Fruit fly (Drosophila melanogaster) whole organism, wandering third instar larva: ENCODE results near the gene sle.

Source experiments
- CG32264 ChIP-seq: fragments of 200-800 bp; sonication (Bioruptor generic); optimal IDR thresholded peaks from 2 replicates; lab custom pipeline; 2016; ENCODE audit warnings: missing biosample characterization, missing genetic modification characterization
- CG9705 ChIP-seq: fragments of 200-800 bp; sonication (Bioruptor generic); optimal IDR thresholded peaks from 2 replicates; lab custom pipeline; 2018; ENCODE audit warnings: missing biosample characterization, mild to moderate bottlenecking, missing genetic modification characterization
- CrebA ChIP-seq: fragments of 200-800 bp; sonication (Bioruptor generic); optimal IDR thresholded peaks from 2 replicates; lab custom pipeline; 2016; ENCODE audit warnings: missing biosample characterization, mild to moderate bottlenecking, missing genetic modification characterization, borderline replicate concordance
- Dfd ChIP-seq: fragments of >200 bp; optimal IDR thresholded peaks from 2 replicates; lab custom pipeline; 2017; ENCODE audit warnings: missing biosample characterization, missing genetic modification characterization
- Dif ChIP-seq: fragments of 200-275, 200-300 bp; sonication (Bioruptor generic); optimal IDR thresholded peaks from 2 replicates; lab custom pipeline; 2018; ENCODE audit warnings: missing biosample characterization, missing genetic modification characterization; ENCODE audit not compliant: partially characterized antibody
- GATAd ChIP-seq: sonication (Bioruptor generic); optimal IDR thresholded peaks from 2 replicates; lab custom pipeline; 2016; ENCODE audit warnings: missing biosample characterization, missing genetic modification characterization
- HLH106 ChIP-seq: fragments of 200-800 bp; optimal IDR thresholded peaks from 3 replicates; lab custom pipeline; 2019; ENCODE audit warnings: missing biosample characterization, mild to moderate bottlenecking, missing genetic modification characterization, moderate library complexity
- Hnf4 ChIP-seq: fragments of 200-800 bp; sonication (Bioruptor generic); optimal IDR thresholded peaks from 2 replicates; lab custom pipeline; 2016; ENCODE audit warnings: missing biosample characterization, mild to moderate bottlenecking, missing genetic modification characterization
- Hr78 ChIP-seq: fragments of >200 bp; optimal IDR thresholded peaks from 2 replicates; lab custom pipeline; 2017; ENCODE audit warnings: missing biosample characterization, missing genetic modification characterization
- Hr83 ChIP-seq: fragments of 200-300 bp; sonication (Bioruptor generic); optimal IDR thresholded peaks from 2 replicates; lab custom pipeline; 2016; ENCODE audit warnings: missing biosample characterization, mild to moderate bottlenecking, missing genetic modification characterization, moderate library complexity; ENCODE audit not compliant: poor library complexity, severe bottlenecking
- Jra ChIP-seq: sonication (Bioruptor generic); optimal IDR thresholded peaks from 2 replicates; lab custom pipeline; 2016; ENCODE audit warnings: missing biosample characterization, missing genetic modification characterization
- Mio ChIP-seq: sonication (Bioruptor generic); optimal IDR thresholded peaks from 2 replicates; lab custom pipeline; 2016; ENCODE audit warnings: missing biosample characterization, missing genetic modification characterization
- Myc ChIP-seq: fragments of >200 bp; optimal IDR thresholded peaks from 2 replicates; lab custom pipeline; 2017
- N ChIP-seq: fragments of >200 bp; optimal IDR thresholded peaks from 2 replicates; lab custom pipeline; 2018; ENCODE audit warnings: missing biosample characterization, missing external identifiers, missing genetic modification characterization
- OdsH ChIP-seq: fragments of 200-800 bp; sonication (Bioruptor generic); optimal IDR thresholded peaks from 2 replicates; lab custom pipeline; 2016; ENCODE audit warnings: missing biosample characterization, mild to moderate bottlenecking, missing genetic modification characterization
- Rel ChIP-seq, 2 experiments: fragments of 200-800 bp; sonication (Bioruptor generic) in 1 of 2; optimal IDR thresholded peaks; 2 replicates in 1 of 2; 3 replicates in 1 of 2; lab custom pipeline; 2016 to 2019; ENCODE audit warnings: mild to moderate bottlenecking in 2 of 2, missing biosample characterization in 2 of 2, missing genetic modification characterization in 2 of 2, moderate library complexity in 1 of 2
- Sp1 ChIP-seq: fragments of 200-800 bp; sonication (Bioruptor generic); optimal IDR thresholded peaks from 3 replicates; lab custom pipeline; 2019; ENCODE audit warnings: missing biosample characterization, mild to moderate bottlenecking, missing genetic modification characterization, moderate library complexity
- br ChIP-seq: fragments of 200-800 bp; sonication (Bioruptor generic); optimal IDR thresholded peaks from 2 replicates; lab custom pipeline; 2016; ENCODE audit warnings: missing biosample characterization, missing genetic modification characterization
- brk ChIP-seq: fragments of 200-800 bp; sonication (Bioruptor generic); optimal IDR thresholded peaks from 2 replicates; lab custom pipeline; 2016; ENCODE audit warnings: missing biosample characterization, mild to moderate bottlenecking, missing genetic modification characterization
- dmrt93B ChIP-seq: fragments of 200-800 bp; sonication (Bioruptor generic); optimal IDR thresholded peaks from 2 replicates; lab custom pipeline; 2018; ENCODE audit warnings: missing biosample characterization, mild to moderate bottlenecking, missing genetic modification characterization
- dsf ChIP-seq: sonication (Bioruptor generic); optimal IDR thresholded peaks from 2 replicates; lab custom pipeline; 2016; ENCODE audit warnings: missing biosample characterization, missing genetic modification characterization, borderline replicate concordance
- ey ChIP-seq: fragments of 200-800 bp; sonication (Bioruptor generic); optimal IDR thresholded peaks from 2 replicates; lab custom pipeline; 2016; ENCODE audit warnings: missing biosample characterization, missing genetic modification characterization
- foxo ChIP-seq, 2 experiments: fragments of 200-800 bp; sonication (Bioruptor generic); optimal IDR thresholded peaks; 2 replicates in 1 of 2; 3 replicates in 1 of 2; lab custom pipeline; 2016 to 2017; ENCODE audit warnings: missing biosample characterization in 2 of 2, missing genetic modification characterization in 2 of 2
- fru ChIP-seq: fragments of 200-800 bp; sonication (Bioruptor generic); optimal IDR thresholded peaks from 3 replicates; lab custom pipeline; 2016; ENCODE audit warnings: missing biosample characterization, mild to moderate bottlenecking, missing genetic modification characterization
- h ChIP-seq: fragments of 200-800 bp; sonication (Bioruptor generic); optimal IDR thresholded peaks from 3 replicates; lab custom pipeline; 2016; ENCODE audit warnings: missing biosample characterization, mild to moderate bottlenecking, missing genetic modification characterization
- jim ChIP-seq: fragments of 175-275, 200-325 bp; sonication (Bioruptor generic); optimal IDR thresholded peaks from 2 replicates; lab custom pipeline; 2016; ENCODE audit warnings: missing biosample characterization, mild to moderate bottlenecking, missing genetic modification characterization
- lola ChIP-seq: fragments of >200 bp; optimal IDR thresholded peaks from 2 replicates; lab custom pipeline; 2017; ENCODE audit warnings: missing biosample characterization, missing genetic modification characterization
- psq ChIP-seq: fragments of 200-800 bp; sonication (Bioruptor generic); optimal IDR thresholded peaks from 3 replicates; lab custom pipeline; 2017; ENCODE audit warnings: missing biosample characterization, mild to moderate bottlenecking, missing genetic modification characterization, moderate library complexity
- rgr ChIP-seq: fragments of 200-800 bp; sonication (Bioruptor generic); optimal IDR thresholded peaks from 3 replicates; lab custom pipeline; 2016; ENCODE audit warnings: missing biosample characterization, mild to moderate bottlenecking, missing genetic modification characterization
- sage ChIP-seq: fragments of 200-800 bp; sonication (Bioruptor generic); optimal IDR thresholded peaks from 2 replicates; lab custom pipeline; 2016; ENCODE audit warnings: missing biosample characterization, mild to moderate bottlenecking, missing genetic modification characterization
- sv ChIP-seq: fragments of 200-800 bp; sonication (Bioruptor generic); optimal IDR thresholded peaks from 3 replicates; lab custom pipeline; 2016; ENCODE audit warnings: missing biosample characterization, missing genetic modification characterization
- tai ChIP-seq: sonication (Bioruptor generic); optimal IDR thresholded peaks from 2 replicates; lab custom pipeline; 2016; ENCODE audit warnings: missing biosample characterization, missing genetic modification characterization
- usp ChIP-seq: fragments of >200 bp; optimal IDR thresholded peaks from 2 replicates; lab custom pipeline; 2017; ENCODE audit warnings: missing biosample characterization, missing genetic modification characterization
- woc ChIP-seq: sonication (Bioruptor generic); optimal IDR thresholded peaks from 2 replicates; lab custom pipeline; 2016; ENCODE audit warnings: missing biosample characterization, mild to moderate bottlenecking, missing genetic modification characterization

Gene sle

DNA sequence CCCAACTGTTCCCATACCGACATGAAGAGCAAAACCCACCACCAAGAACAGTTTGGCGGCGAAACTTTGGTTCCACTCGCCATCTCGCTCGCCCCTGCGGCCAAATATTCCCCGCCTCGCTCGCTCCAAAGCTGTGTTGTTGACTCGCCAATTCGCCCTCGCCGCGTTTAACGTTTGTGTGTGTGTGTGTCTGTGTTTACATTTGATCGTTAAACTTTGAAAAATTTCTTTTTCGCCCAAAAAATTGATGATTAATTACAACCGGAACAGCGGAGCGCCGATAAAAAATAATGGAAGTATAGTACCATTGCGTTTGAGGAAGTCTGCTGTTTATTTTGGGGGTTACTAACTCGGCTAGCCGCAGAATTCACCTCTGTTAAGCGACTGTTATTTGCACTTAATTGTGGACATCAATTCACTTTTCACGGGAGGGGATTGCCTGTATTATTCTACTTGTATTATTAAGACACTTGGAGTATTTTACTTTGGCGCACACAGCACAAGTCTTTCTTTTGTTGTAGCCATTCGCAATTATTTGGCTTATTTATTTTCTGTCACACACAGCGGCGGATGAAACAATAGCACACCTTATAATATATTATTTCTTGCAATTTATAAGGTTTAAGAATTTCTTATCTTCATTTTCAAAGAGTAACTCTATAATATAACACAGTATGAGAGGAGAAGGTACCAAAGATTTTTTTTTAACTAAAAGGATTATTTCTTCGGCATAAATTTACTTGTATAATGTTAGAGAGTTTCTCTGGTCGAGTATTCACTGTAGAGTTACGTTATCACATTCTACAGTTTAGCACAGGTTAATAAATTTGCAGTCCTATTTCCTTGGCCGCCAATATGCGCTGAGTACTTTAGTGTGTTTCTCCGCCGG, 18.1 kb downstream of the sle start:
- TF ChIP-seq OdsH (GFP tag; lab: Kevin White, UChicago) (peak; percentile 83), h (GFP tag; lab: Kevin White, UChicago) (peak; percentile 87), Myc (peak; percentile 94), Rel (GFP tag; optimal IDR thresholded peaks at IDR 0.05; lab: Kevin White, UChicago) (peak; percentile 72), Rel (tag; optimal IDR thresholded peaks at IDR 0.05; lab: Kevin White, UChicago) (peak; percentile 38), Jra (GFP tag; lab: Kevin White, UChicago) (peak; percentile 31), CG9705 (GFP tag; lab: Kevin White, UChicago) (peak; percentile 15), brk (GFP tag; lab: Kevin White, UChicago) (peak; percentile 22), sv (GFP tag; lab: Kevin White, UChicago) (peak; percentile 73), tai (GFP tag; lab: Kevin White, UChicago) (peak; percentile 68), GATAd (no peak), lola (no peak), fru (GFP tag; lab: Kevin White, UChicago) (peak; percentile 82), foxo (GFP tag; optimal IDR thresholded peaks at IDR 0.05; lab: Kevin White, UChicago) (peak; percentile 67 to 87), usp (GFP tag; lab: Kevin White, UChicago) (no peak), psq (GFP tag; lab: Kevin White, UChicago) (peak; percentile 68), sage (GFP tag; lab: Kevin White, UChicago) (peak; percentile 61), Sp1 (GFP tag; lab: Kevin White, UChicago) (peak; percentile 80), rgr (GFP tag; lab: Kevin White, UChicago) (peak; percentile 82), CG32264 (peak; percentile 66), jim (GFP tag; lab: Kevin White, UChicago) (no peak), dsf (peak; percentile 6), br (GFP tag; lab: Kevin White, UChicago) (peak; percentile 82), CrebA (GFP tag; lab: Kevin White, UChicago) (no peak), HLH106 (peak; percentile 84), ey (GFP tag; lab: Kevin White, UChicago) (peak; percentile 86), Dfd (GFP tag; lab: Kevin White, UChicago) (no peak), Dif (GFP tag; lab: Kevin White, UChicago) (no peak), Mio (GFP tag; lab: Kevin White, UChicago) (no peak), Hnf4 (GFP tag; lab: Kevin White, UChicago) (peak; percentile 64), Hr83 (GFP tag; lab: Kevin White, UChicago) (peak; percentile 36), woc (GFP tag; lab: Kevin White, UChicago) (peak; percentile 66), N (GFP tag; lab: Kevin White, UChicago) (no peak), dmrt93B (GFP tag; lab: Kevin White, UChicago) (peak; percentile 69)
- TF ChIP-seq, all 38 proteins: peak for 24

DNA sequence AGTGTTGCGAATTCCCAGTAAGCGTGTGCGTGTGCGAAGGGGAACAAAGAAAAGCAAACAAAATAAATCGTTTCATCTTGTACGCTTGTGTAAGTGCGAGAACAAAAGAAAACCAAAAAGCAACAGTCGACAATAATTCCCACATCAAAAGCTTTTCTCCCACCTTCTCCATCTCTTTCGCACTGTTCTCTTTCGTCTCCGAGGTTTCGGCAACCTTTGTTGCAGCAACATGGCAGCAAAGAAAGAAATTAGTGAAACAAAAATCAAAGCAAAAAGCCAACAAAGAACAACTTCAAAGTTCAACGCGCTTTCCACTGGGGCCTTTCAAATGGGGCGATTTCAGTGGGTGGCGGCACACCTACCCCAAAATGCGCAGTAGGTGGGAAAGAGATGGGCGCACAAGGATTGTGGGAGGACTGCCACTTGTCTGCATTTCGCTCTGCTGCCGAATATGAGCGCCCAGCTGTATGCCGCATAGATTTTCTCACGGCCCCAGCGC, 19.1 kb downstream of the sle start:
- no peak for TF ChIP-seq br (GFP tag; lab: Kevin White, UChicago)
- peak; percentile 19 for TF ChIP-seq Hnf4 (GFP tag; lab: Kevin White, UChicago)
- TF ChIP-seq foxo (GFP tag; optimal IDR thresholded peaks at IDR 0.05; lab: Kevin White, UChicago): peak in 1 of 2 experiments; percentile 68
- TF ChIP-seq CG9705 (GFP tag; lab: Kevin White, UChicago): peak; percentile 65
- peak; percentile 93 for TF ChIP-seq Sp1 (GFP tag; lab: Kevin White, UChicago)
- peak; percentile 72 for TF ChIP-seq psq (GFP tag; lab: Kevin White, UChicago)
- no peak for TF ChIP-seq Hr78 (GFP tag; lab: Kevin White, UChicago)
- no peak for TF ChIP-seq Mio (GFP tag; lab: Kevin White, UChicago)
- TF ChIP-seq Dif (GFP tag; lab: Kevin White, UChicago): no peak
- TF ChIP-seq CG32264: peak; percentile 22
- TF ChIP-seq jim (GFP tag; lab: Kevin White, UChicago): peak; percentile 55
- peak; percentile 76 for TF ChIP-seq sage (GFP tag; lab: Kevin White, UChicago)
- TF ChIP-seq CrebA (GFP tag; lab: Kevin White, UChicago): peak; percentile 87
- TF ChIP-seq Rel (GFP tag; optimal IDR thresholded peaks at IDR 0.05; lab: Kevin White, UChicago): peak; percentile 81
- TF ChIP-seq Rel (tag; optimal IDR thresholded peaks at IDR 0.05; lab: Kevin White, UChicago): peak; percentile 81
- TF ChIP-seq, all 38 proteins: peak for 10
